Fruit fly (Drosophila melanogaster) whole organism, wandering third instar larva: ENCODE data around the gene woc.

Source experiments
- Abd-B ChIP-seq: fragments of >200 bp; optimal IDR thresholded peaks from 2 replicates; lab custom pipeline; 2017; ENCODE audit warnings: missing biosample characterization, missing genetic modification characterization
- CG32264 ChIP-seq: fragments of 200-800 bp; sonication (Bioruptor generic); optimal IDR thresholded peaks from 2 replicates; lab custom pipeline; 2016; ENCODE audit warnings: missing biosample characterization, missing genetic modification characterization
- CG9705 ChIP-seq: fragments of 200-800 bp; sonication (Bioruptor generic); optimal IDR thresholded peaks from 2 replicates; lab custom pipeline; 2018; ENCODE audit warnings: missing biosample characterization, mild to moderate bottlenecking, missing genetic modification characterization
- CrebA ChIP-seq: fragments of 200-800 bp; sonication (Bioruptor generic); optimal IDR thresholded peaks from 2 replicates; lab custom pipeline; 2016; ENCODE audit warnings: missing biosample characterization, mild to moderate bottlenecking, missing genetic modification characterization, borderline replicate concordance
- Dfd ChIP-seq: fragments of >200 bp; optimal IDR thresholded peaks from 2 replicates; lab custom pipeline; 2017; ENCODE audit warnings: missing biosample characterization, missing genetic modification characterization
- Dif ChIP-seq: fragments of 200-275, 200-300 bp; sonication (Bioruptor generic); optimal IDR thresholded peaks from 2 replicates; lab custom pipeline; 2018; ENCODE audit warnings: missing biosample characterization, missing genetic modification characterization; ENCODE audit not compliant: partially characterized antibody
- GATAd ChIP-seq: sonication (Bioruptor generic); optimal IDR thresholded peaks from 2 replicates; lab custom pipeline; 2016; ENCODE audit warnings: missing biosample characterization, missing genetic modification characterization
- HLH106 ChIP-seq: fragments of 200-800 bp; optimal IDR thresholded peaks from 3 replicates; lab custom pipeline; 2019; ENCODE audit warnings: missing biosample characterization, mild to moderate bottlenecking, missing genetic modification characterization, moderate library complexity
- Hnf4 ChIP-seq: fragments of 200-800 bp; sonication (Bioruptor generic); optimal IDR thresholded peaks from 2 replicates; lab custom pipeline; 2016; ENCODE audit warnings: missing biosample characterization, mild to moderate bottlenecking, missing genetic modification characterization
- Hr78 ChIP-seq: fragments of >200 bp; optimal IDR thresholded peaks from 2 replicates; lab custom pipeline; 2017; ENCODE audit warnings: missing biosample characterization, missing genetic modification characterization
- Hr83 ChIP-seq: fragments of 200-300 bp; sonication (Bioruptor generic); optimal IDR thresholded peaks from 2 replicates; lab custom pipeline; 2016; ENCODE audit warnings: missing biosample characterization, mild to moderate bottlenecking, missing genetic modification characterization, moderate library complexity; ENCODE audit not compliant: poor library complexity, severe bottlenecking
- Jra ChIP-seq: sonication (Bioruptor generic); optimal IDR thresholded peaks from 2 replicates; lab custom pipeline; 2016; ENCODE audit warnings: missing biosample characterization, missing genetic modification characterization
- Mio ChIP-seq: sonication (Bioruptor generic); optimal IDR thresholded peaks from 2 replicates; lab custom pipeline; 2016; ENCODE audit warnings: missing biosample characterization, missing genetic modification characterization
- Myc ChIP-seq: fragments of >200 bp; optimal IDR thresholded peaks from 2 replicates; lab custom pipeline; 2017
- N ChIP-seq: fragments of >200 bp; optimal IDR thresholded peaks from 2 replicates; lab custom pipeline; 2018; ENCODE audit warnings: missing biosample characterization, missing external identifiers, missing genetic modification characterization
- OdsH ChIP-seq: fragments of 200-800 bp; sonication (Bioruptor generic); optimal IDR thresholded peaks from 2 replicates; lab custom pipeline; 2016; ENCODE audit warnings: missing biosample characterization, mild to moderate bottlenecking, missing genetic modification characterization
- Rel ChIP-seq, 2 experiments: fragments of 200-800 bp; sonication (Bioruptor generic) in 1 of 2; optimal IDR thresholded peaks; 2 replicates in 1 of 2; 3 replicates in 1 of 2; lab custom pipeline; 2016 to 2019; ENCODE audit warnings: mild to moderate bottlenecking in 2 of 2, missing biosample characterization in 2 of 2, missing genetic modification characterization in 2 of 2, moderate library complexity in 1 of 2
- Sp1 ChIP-seq: fragments of 200-800 bp; sonication (Bioruptor generic); optimal IDR thresholded peaks from 3 replicates; lab custom pipeline; 2019; ENCODE audit warnings: missing biosample characterization, mild to moderate bottlenecking, missing genetic modification characterization, moderate library complexity
- br ChIP-seq: fragments of 200-800 bp; sonication (Bioruptor generic); optimal IDR thresholded peaks from 2 replicates; lab custom pipeline; 2016; ENCODE audit warnings: missing biosample characterization, missing genetic modification characterization
- brk ChIP-seq: fragments of 200-800 bp; sonication (Bioruptor generic); optimal IDR thresholded peaks from 2 replicates; lab custom pipeline; 2016; ENCODE audit warnings: missing biosample characterization, mild to moderate bottlenecking, missing genetic modification characterization
- dl ChIP-seq, 2 experiments: fragments of 175-275, 200-275 bp in 1 of 2; fragments of 200-275 bp in 1 of 2; sonication (Bioruptor generic); optimal IDR thresholded peaks; lab custom pipeline; 2018; ENCODE audit warnings: mild to moderate bottlenecking in 2 of 2, missing biosample characterization in 2 of 2, missing genetic modification characterization in 2 of 2, moderate library complexity in 2 of 2; ENCODE audit not compliant: partially characterized antibody in 2 of 2, insufficient read depth in 1 of 2
- dmrt93B ChIP-seq: fragments of 200-800 bp; sonication (Bioruptor generic); optimal IDR thresholded peaks from 2 replicates; lab custom pipeline; 2018; ENCODE audit warnings: missing biosample characterization, mild to moderate bottlenecking, missing genetic modification characterization
- dsf ChIP-seq: sonication (Bioruptor generic); optimal IDR thresholded peaks from 2 replicates; lab custom pipeline; 2016; ENCODE audit warnings: missing biosample characterization, missing genetic modification characterization, borderline replicate concordance
- ey ChIP-seq: fragments of 200-800 bp; sonication (Bioruptor generic); optimal IDR thresholded peaks from 2 replicates; lab custom pipeline; 2016; ENCODE audit warnings: missing biosample characterization, missing genetic modification characterization
- foxo ChIP-seq, 2 experiments: fragments of 200-800 bp; sonication (Bioruptor generic); optimal IDR thresholded peaks; 2 replicates in 1 of 2; 3 replicates in 1 of 2; lab custom pipeline; 2016 to 2017; ENCODE audit warnings: missing biosample characterization in 2 of 2, missing genetic modification characterization in 2 of 2
- fru ChIP-seq: fragments of 200-800 bp; sonication (Bioruptor generic); optimal IDR thresholded peaks from 3 replicates; lab custom pipeline; 2016; ENCODE audit warnings: missing biosample characterization, mild to moderate bottlenecking, missing genetic modification characterization
- h ChIP-seq: fragments of 200-800 bp; sonication (Bioruptor generic); optimal IDR thresholded peaks from 3 replicates; lab custom pipeline; 2016; ENCODE audit warnings: missing biosample characterization, mild to moderate bottlenecking, missing genetic modification characterization
- jim ChIP-seq: fragments of 175-275, 200-325 bp; sonication (Bioruptor generic); optimal IDR thresholded peaks from 2 replicates; lab custom pipeline; 2016; ENCODE audit warnings: missing biosample characterization, mild to moderate bottlenecking, missing genetic modification characterization
- lola ChIP-seq: fragments of >200 bp; optimal IDR thresholded peaks from 2 replicates; lab custom pipeline; 2017; ENCODE audit warnings: missing biosample characterization, missing genetic modification characterization
- psq ChIP-seq: fragments of 200-800 bp; sonication (Bioruptor generic); optimal IDR thresholded peaks from 3 replicates; lab custom pipeline; 2017; ENCODE audit warnings: missing biosample characterization, mild to moderate bottlenecking, missing genetic modification characterization, moderate library complexity
- rgr ChIP-seq: fragments of 200-800 bp; sonication (Bioruptor generic); optimal IDR thresholded peaks from 3 replicates; lab custom pipeline; 2016; ENCODE audit warnings: missing biosample characterization, mild to moderate bottlenecking, missing genetic modification characterization
- sage ChIP-seq: fragments of 200-800 bp; sonication (Bioruptor generic); optimal IDR thresholded peaks from 2 replicates; lab custom pipeline; 2016; ENCODE audit warnings: missing biosample characterization, mild to moderate bottlenecking, missing genetic modification characterization
- sv ChIP-seq: fragments of 200-800 bp; sonication (Bioruptor generic); optimal IDR thresholded peaks from 3 replicates; lab custom pipeline; 2016; ENCODE audit warnings: missing biosample characterization, missing genetic modification characterization
- tai ChIP-seq: sonication (Bioruptor generic); optimal IDR thresholded peaks from 2 replicates; lab custom pipeline; 2016; ENCODE audit warnings: missing biosample characterization, missing genetic modification characterization
- usp ChIP-seq: fragments of >200 bp; optimal IDR thresholded peaks from 2 replicates; lab custom pipeline; 2017; ENCODE audit warnings: missing biosample characterization, missing genetic modification characterization
- woc ChIP-seq: sonication (Bioruptor generic); optimal IDR thresholded peaks from 2 replicates; lab custom pipeline; 2016; ENCODE audit warnings: missing biosample characterization, mild to moderate bottlenecking, missing genetic modification characterization

woc gene

DNA sequence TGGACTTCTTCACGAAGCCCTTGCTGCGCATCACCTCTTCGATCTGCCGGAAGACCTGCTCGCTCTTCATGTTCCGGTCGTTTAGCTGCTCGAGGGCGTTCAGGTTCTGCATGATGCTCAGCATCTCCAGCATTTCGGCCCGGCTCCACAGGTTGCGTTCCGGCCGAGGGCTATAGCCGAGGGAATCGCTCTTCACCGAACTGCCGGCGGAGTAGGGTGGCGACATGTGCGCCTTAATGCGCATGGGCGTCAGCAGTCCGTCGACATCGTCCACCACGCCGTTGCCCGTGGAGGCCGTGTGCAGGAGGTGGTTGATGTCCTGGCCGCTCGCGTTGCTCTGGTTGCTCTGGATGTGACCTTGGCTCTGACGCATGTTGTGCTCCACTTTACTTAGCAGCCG is 15.6 kb upstream of the woc start:
- TF ChIP-seq Dfd (GFP tag; lab: Kevin White, UChicago) = no peak
- no peak for TF ChIP-seq Abd-B (GFP tag; lab: Kevin White, UChicago)
- TF ChIP-seq woc (GFP tag; lab: Kevin White, UChicago) = no peak
- TF ChIP-seq Jra (GFP tag; lab: Kevin White, UChicago) = no peak
- TF ChIP-seq Hr78 (GFP tag; lab: Kevin White, UChicago) = no peak
- no peak for TF ChIP-seq CrebA (GFP tag; lab: Kevin White, UChicago)
- no peak for TF ChIP-seq psq
- no peak for TF ChIP-seq OdsH (GFP tag; lab: Kevin White, UChicago)
- no peak for TF ChIP-seq CG32264 (GFP tag; lab: Kevin White, UChicago)
- TF ChIP-seq sage = no peak
- no peak for TF ChIP-seq Rel (GFP tag; optimal IDR thresholded peaks at IDR 0.05; lab: Kevin White, UChicago)
- TF ChIP-seq Rel (tag; optimal IDR thresholded peaks at IDR 0.05; lab: Kevin White, UChicago) = no peak
- TF ChIP-seq ey = no peak
- TF ChIP-seq Myc (lab: Kevin White, UChicago) = no peak
- TF ChIP-seq foxo (GFP tag; optimal IDR thresholded peaks at IDR 0.05; lab: Kevin White, UChicago) = no peak
- no peak for TF ChIP-seq fru (GFP tag; lab: Kevin White, UChicago)
- TF ChIP-seq Sp1 (GFP tag; lab: Kevin White, UChicago) = no peak
- no peak for TF ChIP-seq Hnf4 (GFP tag; lab: Kevin White, UChicago)
- no peak for TF ChIP-seq Mio
- TF ChIP-seq jim (GFP tag; lab: Kevin White, UChicago) = no peak
- TF ChIP-seq, all 38 proteins: peak for 0

- TF ChIP-seq foxo (GFP tag; optimal IDR thresholded peaks at IDR 0.05; lab: Kevin White, UChicago) (peak in 1 of 2 experiments; percentile 21), h (GFP tag; lab: Kevin White, UChicago) (peak; percentile 31), Abd-B (GFP tag; lab: Kevin White, UChicago) (no peak), dl (GFP tag; optimal IDR thresholded peaks at IDR 0.05; lab: Kevin White, UChicago; ENCODE audit: insufficient read depth in 1 of 2, partially characterized antibody in 2 of 2) (no peak), Jra (GFP tag; lab: Kevin White, UChicago) (peak; percentile 23), fru (GFP tag; lab: Kevin White, UChicago) (no peak), CG9705 (GFP tag; lab: Kevin White, UChicago) (no peak), usp (no peak), Dfd (GFP tag; lab: Kevin White, UChicago) (no peak), Myc (lab: Kevin White, UChicago) (no peak), CG32264 (GFP tag; lab: Kevin White, UChicago) (no peak), GATAd (GFP tag; lab: Kevin White, UChicago) (no peak), Hr78 (GFP tag; lab: Kevin White, UChicago) (no peak), N (no peak), sage (no peak), tai (no peak), sv (GFP tag; lab: Kevin White, UChicago) (peak; percentile 40), Rel (GFP tag; optimal IDR thresholded peaks at IDR 0.05; lab: Kevin White, UChicago) (no peak), Rel (tag; optimal IDR thresholded peaks at IDR 0.05; lab: Kevin White, UChicago) (peak; percentile 94), br (GFP tag; lab: Kevin White, UChicago) (peak; percentile 14), jim (GFP tag; lab: Kevin White, UChicago) (peak; percentile 35), Sp1 (GFP tag; lab: Kevin White, UChicago) (peak; percentile 15), Dif (GFP tag; lab: Kevin White, UChicago) (no peak), Hr83 (GFP tag; lab: Kevin White, UChicago) (peak; percentile 49), psq (no peak), dmrt93B (GFP tag; lab: Kevin White, UChicago) (no peak), ey (no peak), CrebA (GFP tag; lab: Kevin White, UChicago) (no peak), OdsH (GFP tag; lab: Kevin White, UChicago) (no peak), HLH106 (tag; lab: Kevin White, UChicago) (peak; percentile 55), brk (GFP tag; lab: Kevin White, UChicago) (no peak), lola (no peak), rgr (GFP tag; lab: Kevin White, UChicago) (peak; percentile 29), Hnf4 (GFP tag; lab: Kevin White, UChicago) (peak; percentile 30), Mio (no peak), woc (GFP tag; lab: Kevin White, UChicago) (no peak), dsf (GFP tag; lab: Kevin White, UChicago) (no peak)
Observed at dm6 chr3R:27274533-27275447, 10.9 kb upstream of the woc start, which contains the start of gene CG5938. Gene CG5938, plus strand, starts transcription at chr3R:27274794.
